Worm (Caenorhabditis elegans) whole organism, mixed stage, embryonic: ENCODE measurements around the gene Y17G9B.11.

Experiments used
- M03D4.4 ChIP-seq: sonication (generic microtip); optimal IDR thresholded peaks from 2 replicates; lab custom pipeline; 2017; ENCODE audit warnings: mild to moderate bottlenecking, missing genetic modification characterization, missing compliant biosample characterization
- bed-3 ChIP-seq: fragments of 200-800 bp; sonication (Bioruptor generic); optimal IDR thresholded peaks from 3 replicates; lab custom pipeline; 2018; ENCODE audit warnings: mild to moderate bottlenecking, missing genetic modification characterization, moderate library complexity, missing compliant biosample characterization
- blmp-1 ChIP-seq: fragments of 150-350 bp; optimal IDR thresholded peaks from 2 replicates; lab custom pipeline; 2014; ENCODE audit warnings: missing biosample characterization, missing genetic modification characterization
- ceh-39 ChIP-seq: fragments of 150-350 bp; optimal IDR thresholded peaks from 2 replicates; lab custom pipeline; 2014; ENCODE audit warnings: missing biosample characterization, missing genetic modification characterization
- ceh-43 ChIP-seq: fragments of 200-800 bp; sonication (Bioruptor generic); optimal IDR thresholded peaks from 2 replicates; lab custom pipeline; 2018; ENCODE audit warnings: mild to moderate bottlenecking, missing genetic modification characterization, moderate library complexity, missing compliant biosample characterization
- ceh-83 ChIP-seq: fragments of 200-800 bp; sonication (Bioruptor generic); optimal IDR thresholded peaks from 2 replicates; lab custom pipeline; 2018; ENCODE audit warnings: mild to moderate bottlenecking, missing genetic modification characterization, missing compliant biosample characterization
- ces-1 ChIP-seq: fragments of 150-350 bp; optimal IDR thresholded peaks from 2 replicates; lab custom pipeline; 2014; ENCODE audit warnings: missing biosample characterization, missing genetic modification reagents, missing genetic modification characterization
- cnd-1 ChIP-seq: fragments of 200-800 bp; sonication (Bioruptor generic); optimal IDR thresholded peaks from 2 replicates; lab custom pipeline; 2018; ENCODE audit warnings: mild to moderate bottlenecking, missing genetic modification characterization, missing compliant biosample characterization
- drap-1 ChIP-seq: fragments of 200-800 bp; sonication (Bioruptor generic); optimal IDR thresholded peaks from 3 replicates; lab custom pipeline; 2018; ENCODE audit warnings: mild to moderate bottlenecking, missing genetic modification characterization, missing compliant biosample characterization
- elt-1 ChIP-seq: sonication (generic microtip); optimal IDR thresholded peaks from 2 replicates; lab custom pipeline; 2017; ENCODE audit warnings: missing genetic modification characterization, mild to moderate bottlenecking, missing compliant biosample characterization, antibody characterized with exemption, moderate library complexity, borderline replicate concordance; ENCODE audit not compliant: insufficient read depth
- elt-3 ChIP-seq: fragments of 150-350 bp; optimal IDR thresholded peaks from 2 replicates; lab custom pipeline; 2014; ENCODE audit warnings: missing biosample characterization, missing genetic modification characterization
- flh-1 ChIP-seq: fragments of 200-800 bp; sonication (Bioruptor generic); optimal IDR thresholded peaks from 2 replicates; lab custom pipeline; 2018; ENCODE audit warnings: mild to moderate bottlenecking, missing genetic modification characterization, moderate library complexity, missing compliant biosample characterization
- ham-2 ChIP-seq: fragments of 200-800 bp; sonication (Bioruptor generic); optimal IDR thresholded peaks from 2 replicates; lab custom pipeline; 2018; ENCODE audit warnings: mild to moderate bottlenecking, missing genetic modification characterization, missing compliant biosample characterization
- hlh-1 ChIP-seq: fragments of 150-350 bp; optimal IDR thresholded peaks from 2 replicates; lab custom pipeline; 2014; ENCODE audit warnings: missing biosample characterization, missing genetic modification reagents, missing genetic modification characterization
- lin-13 ChIP-seq: fragments of 150-350 bp; optimal IDR thresholded peaks from 2 replicates; lab custom pipeline; 2014; ENCODE audit warnings: missing biosample characterization, missing genetic modification characterization
- lin-32 ChIP-seq: fragments of 200-800 bp; sonication (Bioruptor generic); optimal IDR thresholded peaks from 2 replicates; lab custom pipeline; 2018; ENCODE audit warnings: mild to moderate bottlenecking, missing genetic modification characterization, missing compliant biosample characterization
- lsy-2 ChIP-seq: fragments of 150-350 bp; optimal IDR thresholded peaks from 2 replicates; lab custom pipeline; 2014; ENCODE audit warnings: missing biosample characterization, missing genetic modification characterization
- mab-5 ChIP-seq: fragments of 150-350 bp; optimal IDR thresholded peaks from 2 replicates; lab custom pipeline; 2014; ENCODE audit warnings: missing biosample characterization, missing genetic modification characterization
- mep-1 ChIP-seq: fragments of 150-350 bp; optimal IDR thresholded peaks from 2 replicates; lab custom pipeline; 2017; ENCODE audit warnings: missing biosample characterization, missing genetic modification reagents, missing genetic modification characterization, inconsistent platforms
- mls-2 ChIP-seq: sonication (generic microtip); optimal IDR thresholded peaks from 2 replicates; lab custom pipeline; 2016; ENCODE audit warnings: mild to moderate bottlenecking, missing genetic modification characterization, moderate library complexity, missing compliant biosample characterization
- nhr-12 ChIP-seq: fragments of 150-350 bp; optimal IDR thresholded peaks from 2 replicates; lab custom pipeline; 2014; ENCODE audit warnings: missing biosample characterization, missing genetic modification characterization
- nhr-2 ChIP-seq: fragments of 150-350 bp; optimal IDR thresholded peaks from 2 replicates; lab custom pipeline; 2014; ENCODE audit warnings: missing biosample characterization, missing genetic modification characterization
- nhr-237 ChIP-seq: fragments of 150-350 bp; optimal IDR thresholded peaks from 2 replicates; lab custom pipeline; 2014; ENCODE audit warnings: missing biosample characterization, missing genetic modification characterization
- nhr-28 ChIP-seq: fragments of 150-350 bp; optimal IDR thresholded peaks from 2 replicates; lab custom pipeline; 2014; ENCODE audit warnings: missing biosample characterization, missing genetic modification characterization
- nhr-76 ChIP-seq: sonication (generic microtip); optimal IDR thresholded peaks from 2 replicates; lab custom pipeline; 2017; ENCODE audit warnings: missing biosample characterization, missing genetic modification characterization
- pha-4 ChIP-seq: fragments of 150-350 bp; optimal IDR thresholded peaks from 2 replicates; lab custom pipeline; 2018; ENCODE audit warnings: missing biosample characterization, missing genetic modification reagents, missing genetic modification characterization
- sem-2 ChIP-seq: fragments of 200-800 bp; sonication (Bioruptor generic); optimal IDR thresholded peaks from 2 replicates; lab custom pipeline; 2018; ENCODE audit warnings: mild to moderate bottlenecking, missing genetic modification characterization, missing compliant biosample characterization
- snpc-4 ChIP-seq: fragments of 150-350 bp; optimal IDR thresholded peaks from 2 replicates; lab custom pipeline; 2014; ENCODE audit warnings: missing biosample characterization, missing genetic modification characterization
- sptf-1 ChIP-seq: sonication (generic microtip); optimal IDR thresholded peaks from 2 replicates; lab custom pipeline; 2017; ENCODE audit warnings: mild to moderate bottlenecking, missing genetic modification characterization, moderate library complexity, missing compliant biosample characterization
- tbx-8 ChIP-seq: fragments of 200-800 bp; sonication (Bioruptor generic); optimal IDR thresholded peaks from 2 replicates; lab custom pipeline; 2018; ENCODE audit warnings: mild to moderate bottlenecking, missing genetic modification characterization, moderate library complexity, missing compliant biosample characterization
- unc-120 ChIP-seq: sonication (generic microtip); optimal IDR thresholded peaks from 2 replicates; lab custom pipeline; 2017; ENCODE audit warnings: missing genetic modification characterization, missing compliant biosample characterization; ENCODE audit not compliant: poor library complexity, severe bottlenecking
- unc-39 ChIP-seq: fragments of 150-350 bp; optimal IDR thresholded peaks from 2 replicates; lab custom pipeline; 2014; ENCODE audit warnings: missing biosample characterization, missing genetic modification characterization
- unc-62 ChIP-seq: fragments of 150-350 bp; optimal IDR thresholded peaks from 2 replicates; lab custom pipeline; 2014; ENCODE audit warnings: missing biosample characterization, missing genetic modification reagents, missing genetic modification characterization
- zip-8 ChIP-seq: fragments of 150-350 bp; optimal IDR thresholded peaks from 2 replicates; lab custom pipeline; 2014; ENCODE audit warnings: missing biosample characterization, missing genetic modification characterization
- ztf-11 ChIP-seq: fragments of 150-350 bp; optimal IDR thresholded peaks from 2 replicates; lab custom pipeline; 2014; ENCODE audit warnings: missing biosample characterization, missing genetic modification characterization

Y17G9B.11 gene

DNA sequence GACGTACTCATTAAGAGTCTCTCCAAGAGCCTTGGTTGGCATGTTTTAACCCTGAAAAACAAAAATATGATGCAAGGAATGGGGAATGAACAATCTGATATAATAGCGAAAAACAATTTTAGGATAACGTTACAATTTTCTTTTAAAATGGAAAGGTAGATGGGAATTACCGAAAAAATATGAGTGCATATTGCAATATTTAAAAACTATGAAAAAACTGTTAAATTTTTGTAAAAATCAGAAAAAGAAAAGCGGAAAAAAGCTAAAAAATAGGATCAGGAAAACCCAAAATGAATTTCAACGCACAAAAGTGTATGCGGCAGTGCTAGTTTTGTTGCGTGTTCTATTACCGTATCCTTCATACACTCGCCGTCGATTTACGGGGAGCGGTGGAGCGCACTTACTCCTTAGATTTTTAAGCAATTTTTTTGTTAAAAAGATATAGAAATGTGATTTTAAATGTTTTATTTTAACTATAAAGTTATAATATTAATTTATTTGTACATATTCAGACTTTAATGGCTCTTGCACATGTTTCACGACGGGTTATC is 6.6 kb upstream of the Y17G9B.11 start, which contains the start of the genes rpl-20 and Y17G9B.5:
Gene rpl-20, minus strand, starts transcription at position 51 of the 551 bp plus-strand sequence.
Gene Y17G9B.5, plus strand, starts transcription at position 513 of the 551 bp plus-strand sequence.
- TF ChIP-seq elt-1 (tag; lab: Kevin White, UChicago) (peak; percentile 67), nhr-2 (peak; percentile 61), lin-13 (tag; lab: Kevin White, UChicago) (peak; percentile 100), unc-39 (tag; lab: Kevin White, UChicago) (no peak), ceh-39 (tag; lab: Kevin White, UChicago) (peak; percentile 100), flh-1 (GFP tag; lab: Kevin White, UChicago) (no peak), nhr-12 (no peak), hlh-1 (peak; percentile 73), ces-1 (GFP tag; lab: Kevin White, UChicago) (peak; percentile 96), zip-8 (tag; lab: Kevin White, UChicago) (no peak), pha-4 (tag; lab: Kevin White, UChicago) (peak; percentile 100), sptf-1 (tag; lab: Kevin White, UChicago) (peak; percentile 97), nhr-28 (peak; percentile 86), elt-3 (tag; lab: Kevin White, UChicago) (peak; percentile 88), unc-120 (tag; lab: Kevin White, UChicago) (peak; percentile 86), tbx-8 (peak; percentile 89), blmp-1 (tag; lab: Kevin White, UChicago) (peak; percentile 33), nhr-76 (peak; percentile 13), mep-1 (peak; percentile 100), lin-32 (GFP tag; lab: Kevin White, UChicago) (peak; percentile 78), mls-2 (tag; lab: Kevin White, UChicago) (peak; percentile 91), unc-62 (GFP tag; lab: Kevin White, UChicago) (peak; percentile 87), ham-2 (GFP tag; lab: Kevin White, UChicago) (peak; percentile 92), cnd-1 (peak; percentile 95), bed-3 (GFP tag; lab: Kevin White, UChicago) (peak; percentile 66), M03D4.4 (peak; percentile 94), sem-2 (GFP tag; lab: Kevin White, UChicago) (peak; percentile 54), ceh-83 (GFP tag; lab: Kevin White, UChicago) (peak; percentile 87), snpc-4 (tag; lab: Kevin White, UChicago) (no peak), ztf-11 (peak; percentile 84), mab-5 (tag; lab: Kevin White, UChicago) (peak; percentile 89), nhr-237 (tag; lab: Kevin White, UChicago) (peak; percentile 99), lsy-2 (tag; lab: Kevin White, UChicago) (peak; percentile 100), drap-1 (GFP tag; lab: Kevin White, UChicago) (peak; percentile 93), ceh-43 (peak; percentile 88)

DNA sequence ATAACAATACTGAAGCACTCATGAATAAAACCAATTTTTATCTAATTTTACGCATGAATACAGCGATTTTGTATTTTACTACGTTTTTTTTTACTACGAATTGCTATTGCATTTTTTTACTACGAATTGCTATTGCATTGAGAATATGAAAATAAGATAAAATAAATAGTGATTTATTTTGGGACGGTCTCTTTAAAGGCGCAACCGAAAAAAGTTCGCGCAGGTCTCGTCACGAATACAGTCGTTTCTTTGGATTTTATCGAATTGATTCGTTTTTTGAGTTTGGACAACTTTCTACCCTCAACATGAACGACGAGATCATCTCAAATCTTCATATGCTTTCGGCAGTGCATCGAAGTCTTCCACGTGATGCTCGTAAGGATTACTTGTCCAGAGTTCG is 4.6 kb upstream of the Y17G9B.11 start, which contains the start of gene Y17G9B.4:
Gene Y17G9B.4, plus strand, starts transcription at position 306 of the 400 bp plus-strand sequence.
- TF ChIP-seq elt-3 (tag; lab: Kevin White, UChicago) (no peak), nhr-237 (tag; lab: Kevin White, UChicago) (no peak), ces-1 (GFP tag; lab: Kevin White, UChicago) (no peak), nhr-76 (no peak)

DNA sequence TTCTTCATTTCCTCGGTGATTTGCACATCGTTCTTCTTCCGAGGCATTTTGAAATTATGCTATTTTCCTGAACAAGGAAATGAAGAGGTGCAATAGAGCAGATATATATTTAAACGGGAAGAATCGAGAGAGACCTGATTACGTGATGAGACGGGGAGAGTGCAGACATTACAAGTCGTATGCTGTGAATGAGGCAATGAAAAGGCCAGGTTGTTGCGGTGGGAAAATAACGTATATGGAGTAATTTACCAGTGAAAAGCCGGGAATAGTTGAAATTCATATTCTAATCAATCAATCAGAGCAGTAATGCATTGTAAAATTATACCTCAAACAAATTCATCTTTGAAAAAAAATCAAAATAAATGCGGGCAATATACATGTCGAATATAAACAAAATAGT is 2.3 kb downstream of the Y17G9B.11 start, which contains the start of gene Y17G9B.8:
Gene Y17G9B.8, minus strand, starts transcription at position 182 of the 400 bp plus-strand sequence.
- TF ChIP-seq M03D4.4 (no peak), drap-1 (GFP tag; lab: Kevin White, UChicago) (no peak), sptf-1 (tag; lab: Kevin White, UChicago) (peak; percentile 9), ceh-83 (GFP tag; lab: Kevin White, UChicago) (no peak), sem-2 (GFP tag; lab: Kevin White, UChicago) (no peak), mls-2 (tag; lab: Kevin White, UChicago) (no peak), unc-39 (tag; lab: Kevin White, UChicago) (no peak)
